Worm (Caenorhabditis elegans) whole organism, L4/young adult: ENCODE data around the gene M151.10.

Experiments used
- W03F9.2 ChIP-seq: fragments of 150-350 bp; optimal IDR thresholded peaks from 2 replicates; lab custom pipeline; 2014; ENCODE audit warnings: missing biosample characterization, missing genetic modification characterization
- dao-5 ChIP-seq: sonication (generic microtip); optimal IDR thresholded peaks from 2 replicates; lab custom pipeline; 2016; ENCODE audit warnings: missing genotype, missing genetic modification characterization, moderate library complexity, missing compliant biosample characterization
- him-1 ChIP-seq: sonication (generic microtip); optimal IDR thresholded peaks from 2 replicates; lab custom pipeline; 2016; ENCODE audit warnings: missing genotype, missing genetic modification reagents, missing genetic modification characterization, missing compliant biosample characterization

The M151.10 gene

ce11 chrII:3604578-3604977 is 35.5 kb downstream of the M151.10 start:
- TF ChIP-seq dao-5 (tag; lab: Kevin White, UChicago): no peak
- no peak for TF ChIP-seq W03F9.2
- no peak for TF ChIP-seq him-1 (tag; lab: Kevin White, UChicago)

ce11 chrII:3598721-3599120 is 41.4 kb downstream of the M151.10 start, which contains the start of gene Y49F6A.11:
Gene Y49F6A.11, minus strand, starts transcription at chrII:3598821.
- no peak for TF ChIP-seq him-1 (tag; lab: Kevin White, UChicago)
- TF ChIP-seq W03F9.2: no peak

- no peak for TF ChIP-seq dao-5 (tag; lab: Kevin White, UChicago)
- no peak for TF ChIP-seq him-1 (tag; lab: Kevin White, UChicago)
- no peak for TF ChIP-seq W03F9.2
Measured at ce11 chrII:3595339-3595738, 44.8 kb downstream of the M151.10 start, which contains the start of gene Y49F6A.12. Gene Y49F6A.12, plus strand, starts transcription at chrII:3595639.
